Fruit fly (Drosophila melanogaster) whole organism, embryonic: ENCODE measurements around the gene CG3566.

Experiments
- Adf1 ChIP-seq: fragments of 200-800 bp; sonication (Bioruptor generic); IDR thresholded peaks from 2 replicates; pipeline ENCODE4 v1.3.6; 2022; ENCODE audit warnings: missing biosample characterization, missing genetic modification characterization
- BtbVII ChIP-seq: fragments of 200-800 bp; sonication (Bioruptor generic); optimal IDR thresholded peaks from 3 replicates; lab custom pipeline; 2017; ENCODE audit warnings: missing biosample characterization, mild to moderate bottlenecking, missing genetic modification characterization
- CG11247 ChIP-seq: fragments of 200-800 bp; sonication (Bioruptor generic); IDR thresholded peaks from 2 replicates; pipeline ENCODE4 v1.3.6; 2022; ENCODE audit warnings: missing biosample characterization, missing genetic modification characterization
- CG12769 ChIP-seq: fragments of 200-800 bp; sonication (Bioruptor generic); optimal IDR thresholded peaks from 2 replicates; lab custom pipeline; 2019; ENCODE audit warnings: missing biosample characterization, mild to moderate bottlenecking, missing genetic modification characterization, moderate library complexity
- CG14441 ChIP-seq: fragments of 200-800 bp; sonication (Bioruptor generic); IDR thresholded peaks from 2 replicates; pipeline ENCODE4 v1.3.6; 2022; ENCODE audit warnings: missing biosample characterization, missing genetic modification characterization
- CG1529 ChIP-seq: fragments of 200-800 bp; sonication (Bioruptor generic); optimal IDR thresholded peaks from 3 replicates; lab custom pipeline; 2018; ENCODE audit warnings: missing biosample characterization, missing genetic modification characterization
- CG16815 ChIP-seq: fragments of 200-800 bp; sonication (Bioruptor generic); optimal IDR thresholded peaks from 3 replicates; lab custom pipeline; 2017; ENCODE audit warnings: missing biosample characterization, mild to moderate bottlenecking, missing genetic modification characterization
- CG17361 ChIP-seq: fragments of 200-800 bp; sonication (Bioruptor generic); IDR thresholded peaks from 3 replicates; pipeline ENCODE4 v1.3.6; 2022; ENCODE audit warnings: missing biosample characterization, missing genetic modification characterization
- CG2712 ChIP-seq: fragments of 200-800 bp; optimal IDR thresholded peaks from 3 replicates; lab custom pipeline; 2019; ENCODE audit warnings: missing biosample characterization, mild to moderate bottlenecking, missing genetic modification characterization, moderate library complexity
- CG3065 ChIP-seq: fragments of 200-800 bp; sonication (Bioruptor generic); optimal IDR thresholded peaks from 2 replicates; lab custom pipeline; 2016; ENCODE audit warnings: missing biosample characterization, missing genetic modification characterization
- CG33557 ChIP-seq: fragments of 200-800 bp; sonication (Bioruptor generic); optimal IDR thresholded peaks from 2 replicates; lab custom pipeline; 2019; ENCODE audit warnings: missing biosample characterization, mild to moderate bottlenecking, missing genetic modification characterization, moderate library complexity
- CG4282 ChIP-seq: fragments of 200-800 bp; sonication (Bioruptor generic); optimal IDR thresholded peaks from 2 replicates; lab custom pipeline; 2016; ENCODE audit warnings: missing biosample characterization, missing genetic modification characterization
- CG43689 ChIP-seq: fragments of 200-800 bp; sonication (Bioruptor generic); IDR thresholded peaks from 2 replicates; pipeline ENCODE4 v1.3.6; 2022; ENCODE audit warnings: missing biosample characterization, missing genetic modification characterization
- CG4820 ChIP-seq: fragments of 200-800 bp; sonication (Bioruptor generic); optimal IDR thresholded peaks from 3 replicates; lab custom pipeline; 2016; ENCODE audit warnings: missing biosample characterization, missing genetic modification characterization
- CG6272 ChIP-seq: fragments of 200-800 bp; sonication (Bioruptor generic); IDR thresholded peaks from 2 replicates; pipeline ENCODE4 v1.3.6; 2022; ENCODE audit warnings: missing biosample characterization, missing genetic modification characterization
- CG6654 ChIP-seq: fragments of 200-800 bp; sonication (Bioruptor generic); optimal IDR thresholded peaks from 2 replicates; lab custom pipeline; 2017; ENCODE audit warnings: missing biosample characterization, mild to moderate bottlenecking, missing genetic modification characterization
- CG6791 ChIP-seq: fragments of 200-800 bp; sonication (Bioruptor generic); IDR thresholded peaks from 3 replicates; pipeline ENCODE4 v1.3.6; 2022; ENCODE audit warnings: missing biosample characterization, missing genetic modification characterization; ENCODE audit not compliant: partially characterized antibody
- CG7839 ChIP-seq: fragments of 200-800 bp; sonication (Bioruptor generic); optimal IDR thresholded peaks from 3 replicates; lab custom pipeline; 2018; ENCODE audit warnings: missing biosample characterization, mild to moderate bottlenecking, missing genetic modification characterization, moderate library complexity
- CG7963 ChIP-seq: fragments of 200-800 bp; sonication (Bioruptor generic); IDR thresholded peaks from 3 replicates; pipeline ENCODE4 v1.3.6; 2022; ENCODE audit warnings: missing biosample characterization, missing genetic modification characterization; ENCODE audit not compliant: partially characterized antibody
- CG8478 ChIP-seq: fragments of >200 bp; optimal IDR thresholded peaks from 2 replicates; lab custom pipeline; 2018
- CHES-1-like ChIP-seq: fragments of 200-800 bp; sonication (Bioruptor generic); optimal IDR thresholded peaks from 2 replicates; lab custom pipeline; 2016; ENCODE audit warnings: missing biosample characterization, missing genetic modification characterization
- Camta ChIP-seq: fragments of 200-800 bp; sonication (Bioruptor generic); optimal IDR thresholded peaks from 2 replicates; lab custom pipeline; 2016; ENCODE audit warnings: missing biosample characterization, missing genetic modification characterization
- Chrac-16 ChIP-seq: fragments of 200-800 bp; sonication (Bioruptor generic); optimal IDR thresholded peaks from 3 replicates; lab custom pipeline; 2016; ENCODE audit warnings: missing biosample characterization, missing genetic modification characterization
- Dfd ChIP-seq, 2 experiments: fragments of >200 bp; optimal IDR thresholded peaks; 2 replicates each; lab custom pipeline; 2017; ENCODE audit warnings: missing biosample characterization in 2 of 2, missing genetic modification characterization in 2 of 2
- Dp ChIP-seq: fragments of 200-800 bp; sonication (Bioruptor generic); optimal IDR thresholded peaks from 2 replicates; lab custom pipeline; 2018; ENCODE audit warnings: missing biosample characterization, mild to moderate bottlenecking, missing genetic modification characterization, moderate library complexity
- Dref ChIP-seq: fragments of 200-800 bp; sonication (Bioruptor generic); IDR thresholded peaks from 2 replicates; pipeline ENCODE4 v1.3.6; 2022; ENCODE audit warnings: missing biosample characterization, missing genetic modification characterization
- Drgx ChIP-seq: fragments of 200-800 bp; sonication (Bioruptor generic); IDR thresholded peaks from 2 replicates; pipeline ENCODE4 v1.3.6; 2022; ENCODE audit warnings: missing biosample characterization, missing genetic modification characterization
- Gug ChIP-seq: fragments of 200-800 bp; sonication (Bioruptor generic); IDR thresholded peaks from 4 replicates; pipeline ENCODE4 v1.3.6; 2022; ENCODE audit warnings: missing biosample characterization, missing genetic modification characterization
- Hsf ChIP-seq: fragments of 200-800 bp; sonication (Bioruptor generic); optimal IDR thresholded peaks from 3 replicates; lab custom pipeline; 2016; ENCODE audit warnings: missing biosample characterization, missing genetic modification characterization
- Poxn ChIP-seq: fragments of 200-800 bp; sonication (Bioruptor generic); IDR thresholded peaks from 2 replicates; pipeline ENCODE4 v1.3.6; 2022; ENCODE audit warnings: missing biosample characterization, missing genetic modification characterization
- Sin3A ChIP-seq: fragments of >200 bp; optimal IDR thresholded peaks from 2 replicates; lab custom pipeline; 2018
- Spps ChIP-seq: fragments of 200-800 bp; sonication (Bioruptor generic); optimal IDR thresholded peaks from 2 replicates; lab custom pipeline; 2018; ENCODE audit warnings: missing biosample characterization, mild to moderate bottlenecking, missing genetic modification characterization
- ci ChIP-seq: fragments of 200-800 bp; sonication (Bioruptor generic); IDR thresholded peaks from 3 replicates; pipeline ENCODE4 v1.3.6; 2022; ENCODE audit warnings: missing biosample characterization, missing genetic modification characterization
- dati ChIP-seq: fragments of 200-800 bp; sonication (Bioruptor generic); IDR thresholded peaks from 2 replicates; pipeline ENCODE4 v1.3.6; 2022; ENCODE audit warnings: missing biosample characterization, missing genetic modification characterization
- ewg ChIP-seq: fragments of 200-800 bp; sonication (Bioruptor generic); optimal IDR thresholded peaks from 3 replicates; lab custom pipeline; 2017; ENCODE audit warnings: mild to moderate bottlenecking, missing biosample characterization, missing genetic modification reagents, missing genetic modification characterization
- eyg ChIP-seq: fragments of 200-800 bp; sonication (Bioruptor generic); optimal IDR thresholded peaks from 3 replicates; lab custom pipeline; 2016; ENCODE audit warnings: missing biosample characterization, missing genetic modification characterization
- grn ChIP-seq: fragments of 200-800 bp; sonication (Bioruptor generic); optimal IDR thresholded peaks from 3 replicates; lab custom pipeline; 2017; ENCODE audit warnings: missing biosample characterization, missing genetic modification characterization
- gsb-n ChIP-seq: fragments of 200-800 bp; sonication (Bioruptor generic); optimal IDR thresholded peaks from 3 replicates; lab custom pipeline; 2018; ENCODE audit warnings: missing biosample characterization, mild to moderate bottlenecking, missing genetic modification characterization
- hb ChIP-seq: fragments of 200-800 bp; sonication (Bioruptor generic); IDR thresholded peaks from 3 replicates; pipeline ENCODE4 v1.3.6; 2022; ENCODE audit warnings: missing biosample characterization, missing genetic modification characterization; ENCODE audit not compliant: partially characterized antibody
- ind ChIP-seq: fragments of 200-800 bp; sonication (Bioruptor generic); optimal IDR thresholded peaks from 3 replicates; lab custom pipeline; 2016; ENCODE audit warnings: missing biosample characterization, missing genetic modification characterization
- jigr1 ChIP-seq: fragments of 200-800 bp; sonication (Bioruptor generic); IDR thresholded peaks from 3 replicates; pipeline ENCODE4 v1.3.6; 2022; ENCODE audit warnings: missing biosample characterization, missing genetic modification characterization
- jing ChIP-seq: fragments of 200-800 bp; sonication (Bioruptor generic); optimal IDR thresholded peaks from 2 replicates; lab custom pipeline; 2018; ENCODE audit warnings: missing biosample characterization, mild to moderate bottlenecking, missing genetic modification characterization
- kni ChIP-seq: fragments of 200-800 bp; sonication (Bioruptor generic); optimal IDR thresholded peaks from 3 replicates; lab custom pipeline; 2017; ENCODE audit warnings: mild to moderate bottlenecking, missing biosample characterization, missing genetic modification reagents, missing genetic modification characterization
- lbe ChIP-seq: fragments of 200-800 bp; sonication (Bioruptor generic); optimal IDR thresholded peaks from 2 replicates; lab custom pipeline; 2016; ENCODE audit warnings: missing biosample characterization, mild to moderate bottlenecking, missing genetic modification characterization
- maf-S ChIP-seq: fragments of 200-800 bp; sonication (Bioruptor generic); optimal IDR thresholded peaks from 2 replicates; lab custom pipeline; 2016; ENCODE audit warnings: missing biosample characterization, missing genetic modification characterization
- mirr ChIP-seq: fragments of 200-800 bp; sonication (Bioruptor generic); optimal IDR thresholded peaks from 3 replicates; lab custom pipeline; 2018; ENCODE audit warnings: missing biosample characterization, mild to moderate bottlenecking, missing genetic modification characterization
- org-1 ChIP-seq: fragments of 200-800 bp; sonication (Bioruptor generic); optimal IDR thresholded peaks from 2 replicates; lab custom pipeline; 2017; ENCODE audit warnings: missing biosample characterization, missing genetic modification characterization
- pb ChIP-seq: fragments of 200-800 bp; sonication (Bioruptor generic); optimal IDR thresholded peaks from 3 replicates; lab custom pipeline; 2016; ENCODE audit warnings: missing biosample characterization, missing genetic modification characterization
- pum ChIP-seq: fragments of 200-800 bp; sonication (Bioruptor generic); optimal IDR thresholded peaks from 2 replicates; lab custom pipeline; 2016; ENCODE audit warnings: missing biosample characterization, missing genetic modification characterization
- schlank ChIP-seq: fragments of 200-800 bp; sonication (Bioruptor generic); optimal IDR thresholded peaks from 2 replicates; lab custom pipeline; 2018; ENCODE audit warnings: missing biosample characterization, mild to moderate bottlenecking, missing genetic modification characterization
- shn ChIP-seq: fragments of 200-800 bp; sonication (Bioruptor generic); optimal IDR thresholded peaks from 3 replicates; lab custom pipeline; 2016; ENCODE audit warnings: missing biosample characterization, missing genetic modification characterization
- slou ChIP-seq: fragments of 200-800 bp; sonication (Bioruptor generic); optimal IDR thresholded peaks from 3 replicates; lab custom pipeline; 2016; ENCODE audit warnings: missing biosample characterization, missing genetic modification characterization
- tgo ChIP-seq: fragments of 200-800 bp; sonication (Bioruptor generic); IDR thresholded peaks from 3 replicates; pipeline ENCODE4 v1.3.6; 2022; ENCODE audit warnings: missing biosample characterization, missing genetic modification characterization
- vvl ChIP-seq: fragments of 200-800 bp; sonication (Bioruptor generic); IDR thresholded peaks from 2 replicates; pipeline ENCODE4 v1.3.6; 2022; ENCODE audit warnings: missing biosample characterization, missing genetic modification characterization

Gene CG3566

dm6 chrX:6260900-6261299, 15.6 kb downstream of the CG3566 start, which contains the start of gene Josd (continued):
- TF ChIP-seq Dp (GFP tag; lab: Kevin White, UChicago) (peak; percentile 15), kni (no peak), BtbVII (GFP tag; lab: Kevin White, UChicago) (no peak), Poxn (no peak), grn (no peak), Drgx (GFP tag; lab: Robert Waterston, UW) (no peak), CG12769 (tag; lab: Kevin White, UChicago) (no peak), Camta (GFP tag; lab: Kevin White, UChicago) (no peak), jigr1 (GFP tag; lab: Robert Waterston, UW) (no peak), ci (GFP tag; lab: Robert Waterston, UW) (no peak), Adf1 (GFP tag; lab: Robert Waterston, UW) (no peak), CG7963 (GFP tag; lab: Robert Waterston, UW) (peak; percentile 70; the same call in 2 of the 3 replicates), CG6654 (no peak), CG6272 (GFP tag; lab: Robert Waterston, UW) (no peak), CG4820 (GFP tag; lab: Kevin White, UChicago) (no peak), eyg (GFP tag; lab: Kevin White, UChicago) (no peak), Dref (GFP tag; lab: Robert Waterston, UW) (peak; percentile 81), CG1529 (GFP tag; lab: Kevin White, UChicago) (no peak), CG3065 (no peak), gsb-n (tag; lab: Kevin White, UChicago) (no peak), jing (GFP tag; lab: Kevin White, UChicago) (no peak), tgo (no peak), CG6791 (GFP tag; lab: Robert Waterston, UW) (peak; percentile 83), shn (GFP tag; lab: Kevin White, UChicago) (no peak), Sin3A (lab: Kevin White, UChicago) (no peak), CG4282 (no peak), pum (GFP tag; lab: Kevin White, UChicago) (no peak), CG7839 (no peak), CG11247 (GFP tag; lab: Robert Waterston, UW) (no peak), CG2712 (tag; lab: Kevin White, UChicago) (peak; percentile 2), CG17361 (GFP tag; lab: Robert Waterston, UW) (no peak), slou (GFP tag; lab: Kevin White, UChicago) (no peak), Gug (GFP tag; lab: Robert Waterston, UW) (no peak), ind (no peak), Chrac-16 (GFP tag; lab: Kevin White, UChicago) (no peak), org-1 (GFP tag; lab: Kevin White, UChicago) (no peak), pb (no peak), Dfd (GFP tag; optimal IDR thresholded peaks at IDR 0.05; lab: Kevin White, UChicago) (no peak), lbe (GFP tag; lab: Kevin White, UChicago) (no peak), CG33557 (GFP tag; lab: Kevin White, UChicago) (no peak), CG16815 (no peak), CHES-1-like (GFP tag; lab: Kevin White, UChicago) (no peak), Hsf (GFP tag; lab: Kevin White, UChicago) (no peak), CG8478 (no peak), Spps (tag; lab: Kevin White, UChicago) (no peak), ewg (GFP tag; lab: Kevin White, UChicago) (no peak), hb (GFP tag; lab: Robert Waterston, UW) (peak; percentile 76), maf-S (no peak), schlank (no peak), CG43689 (GFP tag; lab: Robert Waterston, UW) (no peak), CG14441 (GFP tag; lab: Robert Waterston, UW) (no peak), vvl (0 out of 2 replicates have a peak, but pooled peaks have one; percentile 8), mirr (no peak), dati (GFP tag; lab: Robert Waterston, UW) (no peak)
